Fruit fly (Drosophila melanogaster) whole organism, adult: ENCODE results near the gene rtet.

Experiments
- CG14711 ChIP-seq: fragments of 200-800 bp; sonication (Bioruptor generic); optimal IDR thresholded peaks from 2 replicates; lab custom pipeline; 2018; ENCODE audit warnings: missing biosample characterization, mild to moderate bottlenecking, missing genetic modification characterization, moderate library complexity
- CG7101 ChIP-seq: fragments of 200-800 bp; sonication (Bioruptor generic); optimal IDR thresholded peaks from 2 replicates; lab custom pipeline; 2018; ENCODE audit warnings: missing biosample characterization, mild to moderate bottlenecking, missing genetic modification characterization, moderate library complexity
- Mnt ChIP-seq: fragments of 200-800 bp; sonication (Bioruptor generic); optimal IDR thresholded peaks from 2 replicates; lab custom pipeline; 2016; ENCODE audit warnings: missing biosample characterization, mild to moderate bottlenecking, missing genetic modification characterization
- cic ChIP-seq: fragments of 200-800 bp; sonication (Bioruptor generic); optimal IDR thresholded peaks from 2 replicates; lab custom pipeline; 2017; ENCODE audit warnings: missing biosample characterization, mild to moderate bottlenecking, missing genetic modification characterization, moderate library complexity

DNA sequence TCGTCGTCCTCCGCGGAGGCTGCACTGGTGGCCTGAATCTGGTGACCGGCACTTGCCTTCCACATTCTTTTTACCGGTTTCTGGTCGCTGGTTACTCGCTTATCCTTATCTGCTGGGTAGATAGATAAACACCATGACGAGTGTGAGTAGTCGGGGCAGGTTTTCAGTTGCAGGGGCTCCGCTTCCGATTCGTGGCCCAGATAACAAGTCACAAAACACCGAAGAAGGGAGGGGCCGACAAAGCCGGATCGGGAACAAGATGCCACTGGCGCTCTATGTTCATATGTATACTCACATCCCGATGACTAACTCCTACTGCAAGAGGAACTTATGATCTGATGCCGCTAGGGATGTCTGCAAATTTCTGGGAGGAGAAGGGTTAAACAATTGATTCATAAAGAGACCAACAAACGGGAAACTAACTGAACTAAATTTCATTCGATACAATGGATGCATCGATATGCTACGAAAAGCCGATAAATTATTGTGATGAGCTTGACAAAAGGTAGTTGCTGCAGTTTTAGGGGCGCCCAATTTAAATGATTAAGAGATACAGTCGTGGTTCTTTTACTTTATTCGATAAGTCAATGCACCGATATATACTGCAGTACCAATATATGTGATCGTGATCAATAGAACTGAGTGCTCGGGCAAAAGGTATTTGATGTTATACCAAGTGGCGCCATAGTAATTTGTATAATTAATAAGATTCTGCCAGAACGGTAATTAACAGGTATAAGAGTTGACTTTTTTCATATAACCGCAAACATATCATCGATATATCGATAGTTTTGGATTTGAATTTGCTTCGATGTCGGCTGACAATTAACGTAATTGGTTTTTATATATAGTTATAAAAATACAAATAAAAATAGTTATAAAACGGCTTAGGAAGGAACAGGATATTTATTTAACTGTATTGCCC is 44.0 kb upstream of the rtet start, which contains the start of gene Cortactin:
- TF ChIP-seq cic (GFP tag; lab: Kevin White, UChicago) (peak; percentile 3), CG14711 (no peak), CG7101 (no peak), Mnt (no peak)
